Worm (Caenorhabditis elegans) whole organism, mixed stage, embryonic: Measurements from ENCODE around the gene ZC404.1.

Experiments
- M03D4.4 ChIP-seq: sonication (generic microtip); optimal IDR thresholded peaks from 2 replicates; lab custom pipeline; 2017; ENCODE audit warnings: mild to moderate bottlenecking, missing genetic modification characterization, missing compliant biosample characterization
- bed-3 ChIP-seq: fragments of 200-800 bp; sonication (Bioruptor generic); optimal IDR thresholded peaks from 3 replicates; lab custom pipeline; 2018; ENCODE audit warnings: mild to moderate bottlenecking, missing genetic modification characterization, moderate library complexity, missing compliant biosample characterization
- blmp-1 ChIP-seq: fragments of 150-350 bp; optimal IDR thresholded peaks from 2 replicates; lab custom pipeline; 2014; ENCODE audit warnings: missing biosample characterization, missing genetic modification characterization
- ceh-39 ChIP-seq: fragments of 150-350 bp; optimal IDR thresholded peaks from 2 replicates; lab custom pipeline; 2014; ENCODE audit warnings: missing biosample characterization, missing genetic modification characterization
- ceh-43 ChIP-seq: fragments of 200-800 bp; sonication (Bioruptor generic); optimal IDR thresholded peaks from 2 replicates; lab custom pipeline; 2018; ENCODE audit warnings: mild to moderate bottlenecking, missing genetic modification characterization, moderate library complexity, missing compliant biosample characterization
- ceh-83 ChIP-seq: fragments of 200-800 bp; sonication (Bioruptor generic); optimal IDR thresholded peaks from 2 replicates; lab custom pipeline; 2018; ENCODE audit warnings: mild to moderate bottlenecking, missing genetic modification characterization, missing compliant biosample characterization
- ces-1 ChIP-seq: fragments of 150-350 bp; optimal IDR thresholded peaks from 2 replicates; lab custom pipeline; 2014; ENCODE audit warnings: missing biosample characterization, missing genetic modification reagents, missing genetic modification characterization
- cnd-1 ChIP-seq: fragments of 200-800 bp; sonication (Bioruptor generic); optimal IDR thresholded peaks from 2 replicates; lab custom pipeline; 2018; ENCODE audit warnings: mild to moderate bottlenecking, missing genetic modification characterization, missing compliant biosample characterization
- drap-1 ChIP-seq: fragments of 200-800 bp; sonication (Bioruptor generic); optimal IDR thresholded peaks from 3 replicates; lab custom pipeline; 2018; ENCODE audit warnings: mild to moderate bottlenecking, missing genetic modification characterization, missing compliant biosample characterization
- elt-1 ChIP-seq: sonication (generic microtip); optimal IDR thresholded peaks from 2 replicates; lab custom pipeline; 2017; ENCODE audit warnings: missing genetic modification characterization, mild to moderate bottlenecking, missing compliant biosample characterization, antibody characterized with exemption, moderate library complexity, borderline replicate concordance; ENCODE audit not compliant: insufficient read depth
- elt-3 ChIP-seq: fragments of 150-350 bp; optimal IDR thresholded peaks from 2 replicates; lab custom pipeline; 2014; ENCODE audit warnings: missing biosample characterization, missing genetic modification characterization
- flh-1 ChIP-seq: fragments of 200-800 bp; sonication (Bioruptor generic); optimal IDR thresholded peaks from 2 replicates; lab custom pipeline; 2018; ENCODE audit warnings: mild to moderate bottlenecking, missing genetic modification characterization, moderate library complexity, missing compliant biosample characterization
- ham-2 ChIP-seq: fragments of 200-800 bp; sonication (Bioruptor generic); optimal IDR thresholded peaks from 2 replicates; lab custom pipeline; 2018; ENCODE audit warnings: mild to moderate bottlenecking, missing genetic modification characterization, missing compliant biosample characterization
- hlh-1 ChIP-seq: fragments of 150-350 bp; optimal IDR thresholded peaks from 2 replicates; lab custom pipeline; 2014; ENCODE audit warnings: missing biosample characterization, missing genetic modification reagents, missing genetic modification characterization
- lin-13 ChIP-seq: fragments of 150-350 bp; optimal IDR thresholded peaks from 2 replicates; lab custom pipeline; 2014; ENCODE audit warnings: missing biosample characterization, missing genetic modification characterization
- lin-32 ChIP-seq: fragments of 200-800 bp; sonication (Bioruptor generic); optimal IDR thresholded peaks from 2 replicates; lab custom pipeline; 2018; ENCODE audit warnings: mild to moderate bottlenecking, missing genetic modification characterization, missing compliant biosample characterization
- lsy-2 ChIP-seq: fragments of 150-350 bp; optimal IDR thresholded peaks from 2 replicates; lab custom pipeline; 2014; ENCODE audit warnings: missing biosample characterization, missing genetic modification characterization
- mab-5 ChIP-seq: fragments of 150-350 bp; optimal IDR thresholded peaks from 2 replicates; lab custom pipeline; 2014; ENCODE audit warnings: missing biosample characterization, missing genetic modification characterization
- mls-2 ChIP-seq: sonication (generic microtip); optimal IDR thresholded peaks from 2 replicates; lab custom pipeline; 2016; ENCODE audit warnings: mild to moderate bottlenecking, missing genetic modification characterization, moderate library complexity, missing compliant biosample characterization
- nhr-12 ChIP-seq: fragments of 150-350 bp; optimal IDR thresholded peaks from 2 replicates; lab custom pipeline; 2014; ENCODE audit warnings: missing biosample characterization, missing genetic modification characterization
- nhr-237 ChIP-seq: fragments of 150-350 bp; optimal IDR thresholded peaks from 2 replicates; lab custom pipeline; 2014; ENCODE audit warnings: missing biosample characterization, missing genetic modification characterization
- nhr-28 ChIP-seq: fragments of 150-350 bp; optimal IDR thresholded peaks from 2 replicates; lab custom pipeline; 2014; ENCODE audit warnings: missing biosample characterization, missing genetic modification characterization
- nhr-76 ChIP-seq: sonication (generic microtip); optimal IDR thresholded peaks from 2 replicates; lab custom pipeline; 2017; ENCODE audit warnings: missing biosample characterization, missing genetic modification characterization
- pha-4 ChIP-seq: fragments of 150-350 bp; optimal IDR thresholded peaks from 2 replicates; lab custom pipeline; 2018; ENCODE audit warnings: missing biosample characterization, missing genetic modification reagents, missing genetic modification characterization
- sem-2 ChIP-seq: fragments of 200-800 bp; sonication (Bioruptor generic); optimal IDR thresholded peaks from 2 replicates; lab custom pipeline; 2018; ENCODE audit warnings: mild to moderate bottlenecking, missing genetic modification characterization, missing compliant biosample characterization
- snpc-4 ChIP-seq: fragments of 150-350 bp; optimal IDR thresholded peaks from 2 replicates; lab custom pipeline; 2014; ENCODE audit warnings: missing biosample characterization, missing genetic modification characterization
- sptf-1 ChIP-seq: sonication (generic microtip); optimal IDR thresholded peaks from 2 replicates; lab custom pipeline; 2017; ENCODE audit warnings: mild to moderate bottlenecking, missing genetic modification characterization, moderate library complexity, missing compliant biosample characterization
- tbx-8 ChIP-seq: fragments of 200-800 bp; sonication (Bioruptor generic); optimal IDR thresholded peaks from 2 replicates; lab custom pipeline; 2018; ENCODE audit warnings: mild to moderate bottlenecking, missing genetic modification characterization, moderate library complexity, missing compliant biosample characterization
- unc-120 ChIP-seq: sonication (generic microtip); optimal IDR thresholded peaks from 2 replicates; lab custom pipeline; 2017; ENCODE audit warnings: missing genetic modification characterization, missing compliant biosample characterization; ENCODE audit not compliant: poor library complexity, severe bottlenecking
- unc-62 ChIP-seq: fragments of 150-350 bp; optimal IDR thresholded peaks from 2 replicates; lab custom pipeline; 2014; ENCODE audit warnings: missing biosample characterization, missing genetic modification reagents, missing genetic modification characterization
- zip-8 ChIP-seq: fragments of 150-350 bp; optimal IDR thresholded peaks from 2 replicates; lab custom pipeline; 2014; ENCODE audit warnings: missing biosample characterization, missing genetic modification characterization
- ztf-11 ChIP-seq: fragments of 150-350 bp; optimal IDR thresholded peaks from 2 replicates; lab custom pipeline; 2014; ENCODE audit warnings: missing biosample characterization, missing genetic modification characterization

ZC404.1 gene

ce11 chrV:6817184-6817583 is 23.2 kb downstream of the ZC404.1 start, which contains the start of gene dmsr-14:
Gene dmsr-14 (minus strand): TSS chrV:6817284.
- no peak for TF ChIP-seq nhr-76 (tag; lab: Kevin White, UChicago)
- TF ChIP-seq hlh-1 (tag; lab: Kevin White, UChicago), result no peak
- TF ChIP-seq drap-1, result no peak
- no peak for TF ChIP-seq unc-62 (GFP tag; lab: Kevin White, UChicago)
- TF ChIP-seq pha-4 (tag; lab: Kevin White, UChicago), result no peak
- no peak for TF ChIP-seq elt-3
- TF ChIP-seq ztf-11 (tag; lab: Kevin White, UChicago), result no peak
- TF ChIP-seq lin-32 (GFP tag; lab: Kevin White, UChicago), result no peak
- TF ChIP-seq tbx-8 (GFP tag; lab: Kevin White, UChicago), result no peak
- no peak for TF ChIP-seq nhr-28 (tag; lab: Kevin White, UChicago)
- no peak for TF ChIP-seq nhr-237
- TF ChIP-seq sem-2, result no peak
- TF ChIP-seq zip-8 (tag; lab: Kevin White, UChicago), result no peak
- TF ChIP-seq, all 35 proteins: peak for 0

ce11 chrV:6819812-6820211 is 25.8 kb downstream of the ZC404.1 start, which contains the start of gene dmsr-13:
Gene dmsr-13 (minus strand): TSS chrV:6819912.
- TF ChIP-seq cnd-1 (tag; lab: Kevin White, UChicago), result no peak
- TF ChIP-seq mls-2, result no peak
- TF ChIP-seq ceh-83 (GFP tag; lab: Kevin White, UChicago), result no peak
- TF ChIP-seq elt-3, result no peak
- TF ChIP-seq snpc-4 (tag; lab: Kevin White, UChicago), result no peak
- no peak for TF ChIP-seq lsy-2
- no peak for TF ChIP-seq sptf-1 (tag; lab: Kevin White, UChicago)
- TF ChIP-seq unc-120 (tag; lab: Kevin White, UChicago), result no peak
- TF ChIP-seq unc-62 (GFP tag; lab: Kevin White, UChicago), result no peak
- TF ChIP-seq ces-1, result no peak
- TF ChIP-seq nhr-12, result no peak
- no peak for TF ChIP-seq mab-5 (tag; lab: Kevin White, UChicago)
- TF ChIP-seq ceh-39 (tag; lab: Kevin White, UChicago), result no peak
- TF ChIP-seq zip-8 (tag; lab: Kevin White, UChicago), result no peak
- TF ChIP-seq hlh-1 (tag; lab: Kevin White, UChicago), result no peak
- TF ChIP-seq elt-1, result no peak
- no peak for TF ChIP-seq blmp-1 (tag; lab: Kevin White, UChicago)
- no peak for TF ChIP-seq ham-2 (GFP tag; lab: Kevin White, UChicago)
- no peak for TF ChIP-seq bed-3
- no peak for TF ChIP-seq drap-1
- TF ChIP-seq, all 35 proteins: peak for 0

- TF ChIP-seq nhr-76 (tag; lab: Kevin White, UChicago) (no peak), tbx-8 (GFP tag; lab: Kevin White, UChicago) (no peak), ham-2 (GFP tag; lab: Kevin White, UChicago) (no peak), snpc-4 (tag; lab: Kevin White, UChicago) (no peak), lin-32 (GFP tag; lab: Kevin White, UChicago) (no peak), unc-62 (GFP tag; lab: Kevin White, UChicago) (no peak), flh-1 (GFP tag; lab: Kevin White, UChicago) (no peak), ceh-43 (GFP tag; lab: Kevin White, UChicago) (no peak), mab-5 (tag; lab: Kevin White, UChicago) (no peak), blmp-1 (tag; lab: Kevin White, UChicago) (no peak), elt-3 (no peak), lsy-2 (no peak), ztf-11 (tag; lab: Kevin White, UChicago) (no peak), lin-13 (no peak), nhr-237 (no peak), hlh-1 (tag; lab: Kevin White, UChicago) (no peak), ceh-39 (tag; lab: Kevin White, UChicago) (no peak), zip-8 (tag; lab: Kevin White, UChicago) (no peak)
These were observed 27.5 kb downstream of the ZC404.1 start, which contains the start of gene T15B7.8 for ce11 chrV:6821509-6821908. Gene T15B7.8 (plus strand): TSS chrV:6821809.

- TF ChIP-seq unc-62 (GFP tag; lab: Kevin White, UChicago) (no peak), drap-1 (no peak), snpc-4 (tag; lab: Kevin White, UChicago) (no peak), bed-3 (no peak), M03D4.4 (tag; lab: Kevin White, UChicago) (no peak), sem-2 (no peak), ceh-39 (tag; lab: Kevin White, UChicago) (no peak), flh-1 (GFP tag; lab: Kevin White, UChicago) (no peak), blmp-1 (tag; lab: Kevin White, UChicago) (no peak), mab-5 (tag; lab: Kevin White, UChicago) (no peak), nhr-28 (tag; lab: Kevin White, UChicago) (no peak), tbx-8 (GFP tag; lab: Kevin White, UChicago) (no peak), mls-2 (no peak), ces-1 (no peak), unc-120 (tag; lab: Kevin White, UChicago) (no peak), ceh-83 (GFP tag; lab: Kevin White, UChicago) (no peak)
These were observed 29.4 kb downstream of the ZC404.1 start for ce11 chrV:6823432-6823831.
